Worm (Caenorhabditis elegans) whole organism, midembryonic: Measurements from ENCODE around the gene ugt-29.

ENCODE experiments used
- T22C8.4 ChIP-seq: fragments of 200-800 bp; sonication (Bioruptor generic); IDR thresholded peaks from 2 replicates; pipeline ENCODE4 v1.3.6; 2022; ENCODE audit warnings: missing genetic modification characterization, missing compliant biosample characterization
- cog-1 ChIP-seq: sonication (generic microtip); optimal IDR thresholded peaks from 2 replicates; lab custom pipeline; 2016; ENCODE audit warnings: missing genetic modification characterization, missing compliant biosample characterization
- flt-1 ChIP-seq: fragments of 200-800 bp; sonication (Bioruptor generic); IDR thresholded peaks from 2 replicates; pipeline ENCODE4 v1.3.6; 2022; ENCODE audit warnings: missing genetic modification characterization, missing compliant biosample characterization
- klf-2 ChIP-seq: fragments of 200-800 bp; sonication (Bioruptor generic); conservative IDR thresholded peaks from 2 replicates; pipeline ENCODE4 v1.3.6; 2022; ENCODE audit warnings: missing genetic modification reagents, missing genetic modification characterization, missing compliant biosample characterization
- med-1 ChIP-seq: sonication (generic microtip); optimal IDR thresholded peaks from 2 replicates; lab custom pipeline; 2017; ENCODE audit warnings: missing genetic modification characterization, mild to moderate bottlenecking, missing compliant biosample characterization, antibody characterized with exemption, missing genetic modification reagents; ENCODE audit not compliant: insufficient read depth
- ref-1 ChIP-seq: fragments of 200-800 bp; sonication (Bioruptor generic); conservative IDR thresholded peaks from 2 replicates; pipeline ENCODE4 v1.3.6; 2022; ENCODE audit warnings: missing genetic modification reagents, missing genetic modification characterization, missing compliant biosample characterization
- tab-1 ChIP-seq: fragments of 200-800 bp; sonication (Bioruptor generic); IDR thresholded peaks from 2 replicates; pipeline ENCODE4 v1.3.6; 2022; ENCODE audit warnings: missing genetic modification characterization, missing compliant biosample characterization
- ztf-23 ChIP-seq: fragments of 200-800 bp; sonication (Bioruptor generic); IDR thresholded peaks from 2 replicates; pipeline ENCODE4 v1.3.6; 2022; ENCODE audit warnings: missing genetic modification reagents, missing genetic modification characterization, missing compliant biosample characterization
- ztf-29 ChIP-seq: fragments of 200-800 bp; sonication (Bioruptor generic); IDR thresholded peaks from 2 replicates; pipeline ENCODE4 v1.3.6; 2022; ENCODE audit warnings: missing genetic modification reagents, missing genetic modification characterization, missing compliant biosample characterization

The ugt-29 gene

DNA sequence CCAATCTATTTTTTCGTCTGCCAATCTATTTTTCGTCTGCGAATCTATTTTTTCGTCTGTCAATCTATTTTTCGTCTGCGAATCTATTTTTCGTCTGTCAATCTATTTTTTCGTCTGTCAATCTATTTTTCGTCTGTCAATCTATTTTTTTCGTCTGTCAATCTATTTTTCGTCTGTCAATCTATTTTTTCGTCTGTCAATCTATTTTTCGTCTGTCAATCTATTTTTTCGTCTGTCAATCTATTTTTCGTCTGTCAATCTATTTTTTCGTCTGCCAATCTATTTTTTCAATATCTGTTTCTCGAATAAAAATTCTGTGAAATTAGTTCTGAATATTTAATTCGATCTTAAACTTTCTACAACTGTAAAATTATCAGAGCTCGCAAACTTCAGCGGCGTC is 41.2 kb downstream of the ugt-29 start:
- TF ChIP-seq klf-2 (GFP tag; lab: Robert Waterston, UW) (peak; percentile 59; the same call in 1 of the 2 replicates), flt-1 (peak; percentile 68; the same call in 1 of the 2 replicates)

DNA sequence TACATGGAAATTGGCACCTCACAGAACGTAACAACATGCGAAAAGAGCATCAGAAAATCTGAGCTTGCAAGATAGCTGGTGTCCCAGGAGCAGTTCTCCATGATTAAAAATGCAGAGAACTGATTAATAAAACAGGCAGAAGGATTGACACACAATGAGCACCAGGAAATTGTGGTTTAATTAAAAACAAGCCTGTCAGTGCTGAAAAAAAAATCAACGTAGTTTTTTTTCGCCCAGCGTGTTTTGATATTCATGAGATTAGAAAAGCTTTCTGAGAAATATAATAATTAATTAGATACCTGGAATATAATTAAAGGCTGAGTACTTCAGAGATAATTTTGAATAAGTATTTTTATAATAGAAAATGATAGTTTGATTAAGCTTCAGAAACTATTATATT is 41.7 kb downstream of the ugt-29 start, which contains the start of gene srh-246:
Gene srh-246 (minus strand): TSS at position 101 of the 400 bp plus-strand sequence.
- no peak for TF ChIP-seq T22C8.4 (GFP tag; lab: Robert Waterston, UW)
- no peak for TF ChIP-seq ref-1 (GFP tag; lab: Robert Waterston, UW)
- no peak for TF ChIP-seq med-1 (GFP tag; lab: Kevin White, UChicago)
- no peak for TF ChIP-seq tab-1
- TF ChIP-seq klf-2 (GFP tag; lab: Robert Waterston, UW), result no peak
- no peak for TF ChIP-seq ztf-23 (GFP tag; lab: Robert Waterston, UW)

DNA sequence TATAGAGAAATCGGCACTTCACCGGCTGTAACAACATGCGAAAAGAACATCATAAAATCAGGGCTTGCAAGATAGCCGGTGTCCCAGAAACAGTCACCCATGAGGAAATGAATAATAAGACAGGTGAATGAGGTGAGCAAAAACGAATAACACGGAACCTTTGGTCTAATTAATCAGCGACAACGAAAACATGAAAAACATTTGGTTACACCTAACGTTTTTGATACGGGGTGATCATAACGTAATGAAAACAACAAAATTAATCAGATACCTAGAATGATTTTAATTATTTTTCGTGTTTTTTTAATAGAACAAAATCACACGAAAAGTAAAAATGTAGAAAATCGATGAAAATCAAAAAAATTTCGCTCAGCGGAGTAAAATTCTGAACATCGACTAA is 43.6 kb downstream of the ugt-29 start, which contains the start of gene srh-245:
Gene srh-245 (minus strand): TSS at position 101 of the 400 bp plus-strand sequence.
- TF ChIP-seq cog-1 (tag; lab: Kevin White, UChicago) (no peak), flt-1 (no peak)

ce11 chrV:654402-654801 is 45.0 kb downstream of the ugt-29 start, which contains the start of gene srj-6:
TSS of gene srj-6 (minus strand) at chrV:654502.
- TF ChIP-seq tab-1 (no peak), cog-1 (tag; lab: Kevin White, UChicago) (no peak), T22C8.4 (GFP tag; lab: Robert Waterston, UW) (no peak), ref-1 (GFP tag; lab: Robert Waterston, UW) (no peak), klf-2 (GFP tag; lab: Robert Waterston, UW) (no peak), ztf-23 (GFP tag; lab: Robert Waterston, UW) (no peak), flt-1 (no peak), ztf-29 (no peak), med-1 (GFP tag; lab: Kevin White, UChicago) (no peak)

DNA sequence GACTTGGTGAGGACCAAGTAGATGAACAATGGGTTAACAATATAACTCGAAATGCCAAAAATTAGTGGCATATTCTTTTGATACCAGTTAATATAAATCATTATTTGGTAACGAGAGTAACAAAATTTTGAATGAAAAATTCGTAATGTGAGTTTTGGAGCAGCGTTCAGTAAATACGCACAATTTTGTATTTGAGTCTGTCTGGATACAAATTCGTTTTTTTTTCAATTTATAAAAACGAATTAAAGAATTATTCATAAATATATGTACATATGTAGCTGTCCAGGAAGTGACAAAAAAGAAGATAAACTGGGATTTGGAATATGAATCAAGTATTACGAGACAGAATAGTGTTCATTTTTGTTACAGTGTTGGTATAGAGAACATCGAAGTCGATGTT is 46.4 kb downstream of the ugt-29 start, which contains the start of gene srj-5:
Gene srj-5 (minus strand): TSS at position 101 of the 400 bp plus-strand sequence.
- no peak for TF ChIP-seq ztf-29
- TF ChIP-seq tab-1, result no peak
- no peak for TF ChIP-seq T22C8.4 (GFP tag; lab: Robert Waterston, UW)
- no peak for TF ChIP-seq klf-2 (GFP tag; lab: Robert Waterston, UW)
- TF ChIP-seq cog-1 (tag; lab: Kevin White, UChicago), result no peak
- TF ChIP-seq med-1 (GFP tag; lab: Kevin White, UChicago), result no peak
- TF ChIP-seq ref-1 (GFP tag; lab: Robert Waterston, UW), result no peak
- no peak for TF ChIP-seq ztf-23 (GFP tag; lab: Robert Waterston, UW)
- TF ChIP-seq flt-1, result no peak

- TF ChIP-seq med-1 (GFP tag; lab: Kevin White, UChicago) (no peak), tab-1 (no peak), ztf-29 (no peak), klf-2 (GFP tag; lab: Robert Waterston, UW) (no peak), ztf-23 (GFP tag; lab: Robert Waterston, UW) (no peak), flt-1 (no peak), cog-1 (tag; lab: Kevin White, UChicago) (no peak), ref-1 (GFP tag; lab: Robert Waterston, UW) (no peak), T22C8.4 (GFP tag; lab: Robert Waterston, UW) (no peak)
Measured at ce11 chrV:646888-647287, 52.5 kb downstream of the ugt-29 start, which contains the start of gene ugt-42. TSS of gene ugt-42 (plus strand) at chrV:647188.
